Worm (Caenorhabditis elegans) whole organism, late embryonic: ENCODE results near the gene acl-14.

Experiments used
- C08G9.2 ChIP-seq: sonication (generic microtip); optimal IDR thresholded peaks from 2 replicates; lab custom pipeline; 2016; ENCODE audit warnings: mild to moderate bottlenecking, missing genetic modification characterization, moderate library complexity, missing compliant biosample characterization
- F13H6.1 ChIP-seq: sonication (generic microtip); optimal IDR thresholded peaks from 2 replicates; lab custom pipeline; 2016; ENCODE audit warnings: missing genetic modification characterization, missing compliant biosample characterization
- K02D7.2 ChIP-seq: sonication (generic microtip); optimal IDR thresholded peaks from 2 replicates; lab custom pipeline; 2017; ENCODE audit warnings: mild to moderate bottlenecking, missing genetic modification characterization, missing compliant biosample characterization
- T23F11.4 ChIP-seq: fragments of 200-800 bp; sonication (Bioruptor generic); optimal IDR thresholded peaks from 2 replicates; lab custom pipeline; 2018; ENCODE audit warnings: mild to moderate bottlenecking, missing genetic modification characterization, missing compliant biosample characterization
- Y22D7AL.16 ChIP-seq: sonication (generic microtip); optimal IDR thresholded peaks from 2 replicates; lab custom pipeline; 2016; ENCODE audit warnings: missing genetic modification characterization, missing compliant biosample characterization
- ahr-1 ChIP-seq: sonication (generic microtip); optimal IDR thresholded peaks from 2 replicates; lab custom pipeline; 2016; ENCODE audit warnings: missing genetic modification characterization, missing compliant biosample characterization
- ceh-14 ChIP-seq: sonication (generic microtip); optimal IDR thresholded peaks from 2 replicates; lab custom pipeline; 2016; ENCODE audit warnings: missing genotype, missing genetic modification characterization, missing compliant biosample characterization
- ceh-2 ChIP-seq: sonication (generic microtip); optimal IDR thresholded peaks from 2 replicates; lab custom pipeline; 2016; ENCODE audit warnings: missing genotype, missing genetic modification characterization, missing compliant biosample characterization
- ceh-24 ChIP-seq: sonication (generic microtip); optimal IDR thresholded peaks from 2 replicates; lab custom pipeline; 2016; ENCODE audit warnings: mild to moderate bottlenecking, missing genetic modification characterization, missing compliant biosample characterization
- ceh-30 ChIP-seq: fragments of 150-350 bp; optimal IDR thresholded peaks from 2 replicates; lab custom pipeline; 2014; ENCODE audit warnings: missing biosample characterization, missing genetic modification characterization
- ceh-31 ChIP-seq: sonication (generic microtip); optimal IDR thresholded peaks from 2 replicates; lab custom pipeline; 2016; ENCODE audit warnings: missing genetic modification characterization, missing compliant biosample characterization
- ceh-34 ChIP-seq: sonication (generic microtip); optimal IDR thresholded peaks from 2 replicates; lab custom pipeline; 2016; ENCODE audit warnings: mild to moderate bottlenecking, missing genetic modification characterization, missing compliant biosample characterization
- ceh-6 ChIP-seq: fragments of 200-800 bp; sonication (Bioruptor generic); optimal IDR thresholded peaks from 2 replicates; lab custom pipeline; 2018; ENCODE audit warnings: mild to moderate bottlenecking, missing genetic modification characterization, missing compliant biosample characterization
- dmd-4 ChIP-seq: sonication (generic microtip); optimal IDR thresholded peaks from 2 replicates; lab custom pipeline; 2016; ENCODE audit warnings: borderline replicate concordance, missing genetic modification characterization, missing compliant biosample characterization
- dve-1 ChIP-seq: sonication (generic microtip); optimal IDR thresholded peaks from 2 replicates; lab custom pipeline; 2017; ENCODE audit warnings: antibody characterized with exemption, mild to moderate bottlenecking, missing genetic modification characterization, missing compliant biosample characterization
- elt-4 ChIP-seq: sonication (generic microtip); optimal IDR thresholded peaks from 2 replicates; lab custom pipeline; 2016; ENCODE audit warnings: missing genetic modification characterization, missing compliant biosample characterization
- fax-1 ChIP-seq: sonication (generic microtip); optimal IDR thresholded peaks from 2 replicates; lab custom pipeline; 2016; ENCODE audit warnings: missing genotype, missing genetic modification characterization, missing compliant biosample characterization
- fkh-10 ChIP-seq: fragments of 150-350 bp; optimal IDR thresholded peaks from 2 replicates; lab custom pipeline; 2014; ENCODE audit warnings: missing biosample characterization, missing genetic modification reagents, missing genetic modification characterization
- fkh-6 ChIP-seq: sonication (generic microtip); optimal IDR thresholded peaks from 2 replicates; lab custom pipeline; 2016; ENCODE audit warnings: missing genetic modification characterization, missing compliant biosample characterization
- gmeb-2 ChIP-seq: sonication (generic microtip); optimal IDR thresholded peaks from 2 replicates; lab custom pipeline; 2016; ENCODE audit warnings: missing genetic modification characterization, inconsistent platforms, missing compliant biosample characterization
- hlh-15 ChIP-seq: sonication (generic microtip); optimal IDR thresholded peaks from 2 replicates; lab custom pipeline; 2016; ENCODE audit warnings: missing genetic modification characterization, missing compliant biosample characterization
- hlh-30 ChIP-seq: sonication (generic microtip); optimal IDR thresholded peaks from 2 replicates; lab custom pipeline; 2017; ENCODE audit warnings: antibody characterized with exemption, missing genetic modification characterization, missing compliant biosample characterization; ENCODE audit not compliant: insufficient read depth
- lim-6 ChIP-seq: sonication (generic microtip); optimal IDR thresholded peaks from 2 replicates; lab custom pipeline; 2016; ENCODE audit warnings: missing genetic modification characterization, missing compliant biosample characterization
- lin-11 ChIP-seq: fragments of 200-800 bp; sonication (Bioruptor generic); optimal IDR thresholded peaks from 2 replicates; lab custom pipeline; 2018; ENCODE audit warnings: mild to moderate bottlenecking, missing genetic modification characterization, missing compliant biosample characterization
- mec-3 ChIP-seq: sonication (generic microtip); optimal IDR thresholded peaks from 2 replicates; lab custom pipeline; 2016; ENCODE audit warnings: borderline replicate concordance, missing genetic modification characterization, missing compliant biosample characterization
- nfya-1 ChIP-seq: sonication (generic microtip); optimal IDR thresholded peaks from 2 replicates; lab custom pipeline; 2017; ENCODE audit warnings: missing genetic modification characterization, mild to moderate bottlenecking, missing compliant biosample characterization, antibody characterized with exemption, moderate library complexity
- nhr-232 ChIP-seq: sonication (generic microtip); optimal IDR thresholded peaks from 2 replicates; lab custom pipeline; 2016; ENCODE audit warnings: missing genetic modification characterization, missing compliant biosample characterization
- npax-4 ChIP-seq: sonication (generic microtip); optimal IDR thresholded peaks from 2 replicates; lab custom pipeline; 2016; ENCODE audit warnings: missing genetic modification characterization, missing compliant biosample characterization
- odd-2 ChIP-seq: sonication (generic microtip); optimal IDR thresholded peaks from 2 replicates; lab custom pipeline; 2017; ENCODE audit warnings: antibody characterized with exemption, mild to moderate bottlenecking, missing genetic modification characterization, missing compliant biosample characterization
- pat-9 ChIP-seq: fragments of 200-800 bp; sonication (Bioruptor generic); optimal IDR thresholded peaks from 2 replicates; lab custom pipeline; 2018; ENCODE audit warnings: mild to moderate bottlenecking, missing genetic modification characterization, moderate library complexity, missing compliant biosample characterization
- pha-2 ChIP-seq: sonication (generic microtip); optimal IDR thresholded peaks from 2 replicates; lab custom pipeline; 2017; ENCODE audit warnings: mild to moderate bottlenecking, missing genetic modification characterization, missing compliant biosample characterization
- ref-2 ChIP-seq: sonication (generic microtip); optimal IDR thresholded peaks from 2 replicates; lab custom pipeline; 2016; ENCODE audit warnings: missing genetic modification characterization, missing compliant biosample characterization
- rnt-1 ChIP-seq: sonication (generic microtip); optimal IDR thresholded peaks from 2 replicates; lab custom pipeline; 2016; ENCODE audit warnings: missing genetic modification characterization, missing compliant biosample characterization
- sdc-2 ChIP-seq: sonication (generic microtip); optimal IDR thresholded peaks from 2 replicates; lab custom pipeline; 2016; ENCODE audit warnings: missing genotype, missing genetic modification characterization, missing compliant biosample characterization
- sox-2 ChIP-seq: fragments of 200-800 bp; sonication (Bioruptor generic); IDR thresholded peaks from 2 replicates; pipeline ENCODE4 v1.3.6; 2022; ENCODE audit warnings: missing genetic modification reagents, missing genetic modification characterization, missing compliant biosample characterization
- sox-4 ChIP-seq: sonication (generic microtip); optimal IDR thresholded peaks from 2 replicates; lab custom pipeline; 2017; ENCODE audit warnings: mild to moderate bottlenecking, missing genetic modification characterization, inconsistent platforms, missing compliant biosample characterization
- tbx-2 ChIP-seq: sonication (generic microtip); optimal IDR thresholded peaks from 2 replicates; lab custom pipeline; 2016; ENCODE audit warnings: missing genetic modification characterization, missing compliant biosample characterization
- tbx-7 ChIP-seq: sonication (generic microtip); optimal IDR thresholded peaks from 2 replicates; lab custom pipeline; 2016; ENCODE audit warnings: missing genotype, missing genetic modification characterization, missing compliant biosample characterization
- unc-3 ChIP-seq, 2 experiments: fragments of 200-800 bp in 1 of 2; sonication (Bioruptor generic) in 1 of 2; sonication (generic microtip) in 1 of 2; conservative IDR thresholded peaks in 1 of 2; optimal IDR thresholded peaks in 1 of 2; 2 replicates each; pipeline versions ENCODE4 v1.3.6 to Lab custom; 2016 to 2022; ENCODE audit warnings: missing compliant biosample characterization in 2 of 2, missing genetic modification characterization in 2 of 2, missing genetic modification reagents in 1 of 2
- unc-42 ChIP-seq: sonication (generic microtip); optimal IDR thresholded peaks from 2 replicates; lab custom pipeline; 2016; ENCODE audit warnings: missing genotype, missing genetic modification characterization, missing compliant biosample characterization
- unc-55 ChIP-seq: sonication (generic microtip); optimal IDR thresholded peaks from 2 replicates; lab custom pipeline; 2017; ENCODE audit warnings: missing biosample characterization, missing genetic modification reagents, missing genetic modification characterization

Gene acl-14

DNA sequence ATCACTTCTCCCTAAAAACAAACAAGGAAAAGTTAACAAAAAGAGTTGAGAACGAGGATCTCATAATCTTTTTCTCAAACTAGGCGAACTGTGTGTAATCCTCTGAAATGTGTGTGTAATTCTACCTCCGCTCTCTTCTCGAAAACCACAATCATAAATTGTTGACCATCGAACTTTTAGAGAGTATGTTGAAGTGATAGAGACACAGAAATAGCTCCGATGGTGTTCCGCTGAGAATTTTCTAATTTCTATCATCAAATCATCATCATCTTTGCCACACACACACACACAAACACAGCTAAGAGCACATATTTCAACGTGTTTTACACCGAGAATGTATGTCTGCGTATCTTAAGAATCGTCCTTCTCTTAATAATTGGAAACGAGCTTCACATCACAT, 37.9 kb downstream of the acl-14 start:
- TF ChIP-seq rnt-1 (tag; lab: Kevin White, UChicago) (peak; percentile 60), ceh-14 (tag; lab: Kevin White, UChicago) (no peak), nfya-1 (tag; lab: Kevin White, UChicago) (no peak), fax-1 (tag; lab: Kevin White, UChicago) (no peak)

DNA sequence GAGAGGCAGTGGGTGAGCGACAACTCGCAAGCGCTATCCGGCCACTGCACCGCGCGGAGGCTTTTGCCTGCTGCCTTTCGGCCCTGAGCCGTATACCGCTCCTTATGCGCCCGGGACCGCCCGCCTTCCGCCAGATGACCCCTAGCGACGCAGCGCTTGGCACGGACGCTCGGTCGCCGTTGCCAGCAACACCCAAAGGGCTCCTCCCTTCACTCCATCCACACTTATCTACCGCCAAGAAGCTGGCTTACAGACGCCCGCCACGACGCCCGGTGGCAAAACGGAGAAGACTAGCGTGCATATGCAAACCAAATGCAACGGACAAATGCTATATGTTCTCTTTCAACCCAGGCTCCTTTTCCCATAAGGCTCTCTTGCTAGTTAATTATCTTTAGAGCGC, 40.1 kb downstream of the acl-14 start:
- TF ChIP-seq nhr-232 (tag; lab: Kevin White, UChicago), result peak; percentile 10
- no peak for TF ChIP-seq elt-4 (tag; lab: Kevin White, UChicago)
- peak; percentile 9 for TF ChIP-seq sox-4 (tag; lab: Kevin White, UChicago)
- no peak for TF ChIP-seq Y22D7AL.16 (tag; lab: Kevin White, UChicago)
- TF ChIP-seq ahr-1 (tag; lab: Kevin White, UChicago), result no peak
- peak; percentile 17 for TF ChIP-seq ceh-31 (tag; lab: Kevin White, UChicago)
- no peak for TF ChIP-seq sox-2 (GFP tag; lab: Robert Waterston, UW)
- no peak for TF ChIP-seq ref-2 (tag; lab: Kevin White, UChicago)
- peak; percentile 42 for TF ChIP-seq tbx-2 (tag; lab: Kevin White, UChicago)
- no peak for TF ChIP-seq fkh-10 (GFP tag; lab: Kevin White, UChicago)
- peak; percentile 30 for TF ChIP-seq unc-42
- no peak for TF ChIP-seq dve-1 (tag; lab: Kevin White, UChicago)
- TF ChIP-seq odd-2, result no peak
- TF ChIP-seq hlh-15 (tag; lab: Kevin White, UChicago), result no peak
- peak; percentile 16 for TF ChIP-seq lim-6 (tag; lab: Kevin White, UChicago)
- no peak for TF ChIP-seq ceh-24 (tag; lab: Kevin White, UChicago)
- TF ChIP-seq hlh-30 (tag; lab: Kevin White, UChicago), result no peak
- peak; percentile 38 for TF ChIP-seq sdc-2
- TF ChIP-seq ceh-34, result peak; percentile 23
- TF ChIP-seq fkh-6 (tag; lab: Kevin White, UChicago), result peak; percentile 8
- TF ChIP-seq ceh-30 (tag; lab: Kevin White, UChicago), result no peak
- TF ChIP-seq mec-3 (tag; lab: Kevin White, UChicago), result no peak
- TF ChIP-seq lin-11 (tag; lab: Kevin White, UChicago), result no peak
- peak; percentile 34 for TF ChIP-seq ceh-14 (tag; lab: Kevin White, UChicago)
- no peak for TF ChIP-seq pha-2 (tag; lab: Kevin White, UChicago)
- no peak for TF ChIP-seq tbx-7 (tag; lab: Kevin White, UChicago)
- no peak for TF ChIP-seq unc-55 (GFP tag; lab: Kevin White, UChicago)
- no peak for TF ChIP-seq gmeb-2
- TF ChIP-seq ceh-2, result peak; percentile 14
- no peak for TF ChIP-seq unc-3 (GFP tag; conservative IDR thresholded peaks at IDR 0.05; lab: Robert Waterston, UW)
- no peak for TF ChIP-seq unc-3 (tag; optimal IDR thresholded peaks at IDR 0.05; lab: Kevin White, UChicago)
- no peak for TF ChIP-seq dmd-4 (tag; lab: Kevin White, UChicago)
- peak; percentile 25 for TF ChIP-seq C08G9.2 (tag; lab: Kevin White, UChicago)
- TF ChIP-seq T23F11.4 (GFP tag; lab: Kevin White, UChicago), result no peak

DNA sequence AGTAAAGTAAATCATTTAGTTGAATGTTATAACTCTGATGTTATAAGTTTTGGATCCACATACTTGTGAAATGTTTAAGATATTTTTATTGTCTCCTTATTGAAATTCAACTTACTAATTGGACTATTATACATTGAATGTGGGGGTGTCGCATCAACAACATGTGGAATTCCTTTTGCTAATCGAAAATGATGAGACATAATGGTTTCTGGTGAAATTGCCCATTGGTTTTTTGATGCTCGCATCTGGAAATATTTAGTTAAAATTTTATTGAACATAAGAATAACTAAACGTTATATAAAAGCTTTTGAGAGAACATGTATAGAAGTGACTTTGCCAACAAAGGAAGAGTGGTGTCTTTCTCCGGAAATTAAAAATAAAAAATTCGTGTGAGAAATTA, 41.5 kb downstream of the acl-14 start, which contains the start of gene ZK682.7:
ZK682.7 (minus strand) TSS at position 247 of the 400 bp plus-strand sequence.
- TF ChIP-seq K02D7.2 (tag; lab: Kevin White, UChicago) (no peak), hlh-15 (tag; lab: Kevin White, UChicago) (no peak), npax-4 (no peak), pat-9 (no peak), F13H6.1 (tag; lab: Kevin White, UChicago) (no peak), ceh-34 (no peak), ceh-6 (GFP tag; lab: Kevin White, UChicago) (no peak), mec-3 (tag; lab: Kevin White, UChicago) (no peak), fkh-10 (GFP tag; lab: Kevin White, UChicago) (no peak)
